Worm (Caenorhabditis elegans) whole organism, L2 larva: ENCODE data around the gene C45B11.2.

Experiments
- alr-1 ChIP-seq: fragments of 150-350 bp; optimal IDR thresholded peaks from 2 replicates; lab custom pipeline; 2014; ENCODE audit warnings: missing biosample characterization, missing genetic modification characterization
- ama-1 ChIP-seq: fragments of 150-350 bp; optimal IDR thresholded peaks from 2 replicates; lab custom pipeline; 2018; ENCODE audit warnings: inconsistent platforms
- fos-1 ChIP-seq: fragments of 150-350 bp; optimal IDR thresholded peaks from 2 replicates; lab custom pipeline; 2014; ENCODE audit warnings: missing biosample characterization, missing genetic modification characterization
- lin-13 ChIP-seq: fragments of 150-350 bp; optimal IDR thresholded peaks from 2 replicates; lab custom pipeline; 2014; ENCODE audit warnings: missing biosample characterization, missing genetic modification reagents, missing genetic modification characterization
- nhr-11 ChIP-seq: fragments of 150-350 bp; optimal IDR thresholded peaks from 2 replicates; lab custom pipeline; 2014; ENCODE audit warnings: missing biosample characterization, missing genetic modification characterization
- nhr-12 ChIP-seq: fragments of 150-350 bp; optimal IDR thresholded peaks from 2 replicates; lab custom pipeline; 2014; ENCODE audit warnings: missing biosample characterization, missing genetic modification characterization
- unc-39 ChIP-seq: fragments of 150-350 bp; optimal IDR thresholded peaks from 2 replicates; lab custom pipeline; 2014; ENCODE audit warnings: missing biosample characterization, missing genetic modification characterization
- unc-62 ChIP-seq: fragments of 150-350 bp; optimal IDR thresholded peaks from 2 replicates; lab custom pipeline; 2014; ENCODE audit warnings: missing biosample characterization, missing genetic modification reagents, missing genetic modification characterization
- ztf-11 ChIP-seq: sonication (generic microtip); optimal IDR thresholded peaks from 2 replicates; lab custom pipeline; 2017; ENCODE audit warnings: missing biosample characterization, missing genetic modification characterization

DNA sequence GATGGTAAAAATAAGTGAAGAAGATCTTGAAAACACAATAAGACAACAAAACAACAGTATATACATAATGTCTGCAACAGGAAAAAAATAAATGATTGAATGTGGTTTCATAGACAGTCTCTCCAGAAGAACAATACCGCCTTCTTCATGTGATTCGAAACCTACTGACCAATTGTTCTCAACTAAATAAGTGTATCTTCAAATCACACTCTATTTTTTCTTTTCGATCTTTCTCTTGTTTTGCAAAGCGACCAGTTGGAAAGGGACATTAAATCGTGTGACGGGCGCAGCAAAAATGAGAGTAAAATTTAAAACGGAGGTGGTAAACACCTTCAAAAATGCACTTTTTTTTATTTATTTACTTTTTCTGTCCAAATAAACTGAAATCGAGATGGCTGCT is 19.4 kb downstream of the C45B11.2 start:
- TF ChIP-seq unc-39 (tag; lab: Kevin White, UChicago): no peak
- TF ChIP-seq nhr-12: no peak
- TF ChIP-seq alr-1 (tag; lab: Kevin White, UChicago): no peak
- TF ChIP-seq ztf-11: no peak
- no peak for TF ChIP-seq nhr-11 (tag; lab: Kevin White, UChicago)
- no peak for TF ChIP-seq unc-62 (GFP tag; lab: Kevin White, UChicago)
- no peak for TF ChIP-seq fos-1 (tag; lab: Kevin White, UChicago)
- no peak for TF ChIP-seq ama-1
- TF ChIP-seq lin-13 (GFP tag; lab: Kevin White, UChicago): no peak
